Fruit fly (Drosophila melanogaster) whole organism, embryonic: ENCODE measurements around the gene CG5079.

Experiments used
- Adf1 ChIP-seq: fragments of 200-800 bp; sonication (Bioruptor generic); IDR thresholded peaks from 2 replicates; pipeline ENCODE4 v1.3.6; 2022; ENCODE audit warnings: missing biosample characterization, missing genetic modification characterization
- CG10431 ChIP-seq: fragments of 200-800 bp; sonication (Bioruptor generic); optimal IDR thresholded peaks from 3 replicates; lab custom pipeline; 2018; ENCODE audit warnings: missing biosample characterization, mild to moderate bottlenecking, missing genetic modification characterization
- CG12391 ChIP-seq: fragments of 200-800 bp; sonication (Bioruptor generic); optimal IDR thresholded peaks from 3 replicates; lab custom pipeline; 2018; ENCODE audit warnings: missing biosample characterization, mild to moderate bottlenecking, missing genetic modification characterization, moderate library complexity
- CG14014 ChIP-seq: fragments of 200-800 bp; sonication (Bioruptor generic); IDR thresholded peaks from 2 replicates; pipeline ENCODE4 v1.3.6; 2022; ENCODE audit warnings: missing biosample characterization, missing genetic modification characterization
- CG14050 ChIP-seq: fragments of 200-800 bp; sonication (Bioruptor generic); IDR thresholded peaks from 3 replicates; pipeline ENCODE4 v1.3.6; 2022; ENCODE audit warnings: missing biosample characterization, missing genetic modification characterization
- CG2116 ChIP-seq: fragments of 200-800 bp; sonication (Bioruptor generic); optimal IDR thresholded peaks from 3 replicates; lab custom pipeline; 2018; ENCODE audit warnings: missing biosample characterization, mild to moderate bottlenecking, missing genetic modification characterization
- CG2202 ChIP-seq: fragments of 200-800 bp; sonication (Bioruptor generic); optimal IDR thresholded peaks from 2 replicates; lab custom pipeline; 2018; ENCODE audit warnings: missing biosample characterization, mild to moderate bottlenecking, missing genetic modification characterization
- CG2889 ChIP-seq: fragments of 200-800 bp; sonication (Bioruptor generic); IDR thresholded peaks from 3 replicates; pipeline ENCODE4 v1.3.6; 2022; ENCODE audit warnings: missing biosample characterization, missing genetic modification characterization
- CG3065 ChIP-seq: fragments of 200-800 bp; sonication (Bioruptor generic); optimal IDR thresholded peaks from 2 replicates; lab custom pipeline; 2016; ENCODE audit warnings: missing biosample characterization, missing genetic modification characterization
- CG4360 ChIP-seq: fragments of 200-800 bp; sonication (Bioruptor generic); IDR thresholded peaks from 2 replicates; pipeline ENCODE4 v1.3.6; 2022; ENCODE audit warnings: missing biosample characterization, missing genetic modification characterization
- CG6254 ChIP-seq: fragments of 200-800 bp; sonication (Bioruptor generic); optimal IDR thresholded peaks from 3 replicates; lab custom pipeline; 2017; ENCODE audit warnings: mild to moderate bottlenecking, missing biosample characterization, missing genetic modification reagents, missing genetic modification characterization
- CG6272 ChIP-seq: fragments of 200-800 bp; sonication (Bioruptor generic); IDR thresholded peaks from 2 replicates; pipeline ENCODE4 v1.3.6; 2022; ENCODE audit warnings: missing biosample characterization, missing genetic modification characterization
- CG7928 ChIP-seq: fragments of 200-800 bp; sonication (Bioruptor generic); optimal IDR thresholded peaks from 2 replicates; lab custom pipeline; 2017; ENCODE audit warnings: missing biosample characterization, mild to moderate bottlenecking, missing genetic modification characterization
- CG8388 ChIP-seq: fragments of 200-800 bp; sonication (Bioruptor generic); optimal IDR thresholded peaks from 2 replicates; lab custom pipeline; 2019; ENCODE audit warnings: missing biosample characterization, mild to moderate bottlenecking, missing genetic modification characterization, moderate library complexity
- CkIIα-i1 ChIP-seq: fragments of 200-800 bp; sonication (Bioruptor generic); IDR thresholded peaks from 2 replicates; pipeline ENCODE4 v1.3.6; 2022; ENCODE audit warnings: missing biosample characterization, missing genetic modification characterization
- Dip3 ChIP-seq: fragments of 200-800 bp; sonication (Bioruptor generic); optimal IDR thresholded peaks from 3 replicates; lab custom pipeline; 2016; ENCODE audit warnings: missing biosample characterization, missing genetic modification characterization
- Fer3 ChIP-seq: fragments of 200-800 bp; sonication (Bioruptor generic); optimal IDR thresholded peaks from 2 replicates; lab custom pipeline; 2018; ENCODE audit warnings: missing biosample characterization, mild to moderate bottlenecking, missing genetic modification characterization, moderate library complexity
- Hr39 ChIP-seq: fragments of >200 bp; optimal IDR thresholded peaks from 2 replicates; lab custom pipeline; 2017
- Hr78 ChIP-seq, 2 experiments: fragments of 200-800 bp in 1 of 2; fragments of >200 bp in 1 of 2; sonication (Bioruptor generic) in 1 of 2; optimal IDR thresholded peaks; 2 replicates each; lab custom pipeline; 2017 to 2019; ENCODE audit warnings: missing biosample characterization in 2 of 2, missing genetic modification characterization in 2 of 2, mild to moderate bottlenecking in 1 of 2, moderate library complexity in 1 of 2
- Neu2 ChIP-seq: fragments of 200-800 bp; sonication (Bioruptor generic); optimal IDR thresholded peaks from 3 replicates; lab custom pipeline; 2016; ENCODE audit warnings: missing biosample characterization, missing genetic modification characterization, borderline replicate concordance
- Opbp ChIP-seq: fragments of 200-800 bp; sonication (Bioruptor generic); IDR thresholded peaks from 3 replicates; pipeline ENCODE4 v1.3.6; 2022; ENCODE audit warnings: missing biosample characterization, missing genetic modification characterization; ENCODE audit not compliant: partially characterized antibody
- Rx ChIP-seq: fragments of 200-800 bp; sonication (Bioruptor generic); IDR thresholded peaks from 2 replicates; pipeline ENCODE4 v1.3.6; 2022; ENCODE audit warnings: missing biosample characterization, missing genetic modification characterization
- Six4 ChIP-seq: fragments of 200-800 bp; sonication (Bioruptor generic); optimal IDR thresholded peaks from 2 replicates; lab custom pipeline; 2016; ENCODE audit warnings: missing biosample characterization, missing genetic modification characterization
- Sox102F ChIP-seq: fragments of 200-800 bp; sonication (Bioruptor generic); optimal IDR thresholded peaks from 2 replicates; lab custom pipeline; 2018; ENCODE audit warnings: missing biosample characterization, mild to moderate bottlenecking, missing genetic modification characterization, moderate library complexity
- ash1 ChIP-seq: fragments of 200-800 bp; sonication (Bioruptor generic); optimal IDR thresholded peaks from 2 replicates; lab custom pipeline; 2018; ENCODE audit warnings: missing biosample characterization, mild to moderate bottlenecking, missing genetic modification characterization
- az2 ChIP-seq: fragments of 200-800 bp; sonication (Bioruptor generic); optimal IDR thresholded peaks from 3 replicates; lab custom pipeline; 2016; ENCODE audit warnings: missing biosample characterization, missing genetic modification characterization
- bbx ChIP-seq: fragments of 200-800 bp; sonication (Bioruptor generic); IDR thresholded peaks from 2 replicates; pipeline ENCODE4 v1.3.6; 2022; ENCODE audit warnings: missing biosample characterization, missing genetic modification characterization; ENCODE audit not compliant: partially characterized antibody
- bsh ChIP-seq, 2 experiments: fragments of 200-800 bp; sonication (Bioruptor generic); optimal IDR thresholded peaks; 2 replicates each; lab custom pipeline; 2017 to 2018; ENCODE audit warnings: mild to moderate bottlenecking in 2 of 2, missing biosample characterization in 2 of 2, missing genetic modification characterization in 2 of 2, moderate library complexity in 1 of 2
- crc ChIP-seq: fragments of 200-800 bp; sonication (Bioruptor generic); optimal IDR thresholded peaks from 2 replicates; lab custom pipeline; 2016; ENCODE audit warnings: missing biosample characterization, missing genetic modification characterization
- dan ChIP-seq: fragments of 200-800 bp; sonication (Bioruptor generic); IDR thresholded peaks from 2 replicates; pipeline ENCODE4 v1.3.6; 2022; ENCODE audit warnings: missing biosample characterization, missing genetic modification characterization
- dmrt11E ChIP-seq: fragments of 200-800 bp; sonication (Bioruptor generic); optimal IDR thresholded peaks from 3 replicates; lab custom pipeline; 2018; ENCODE audit warnings: missing biosample characterization, mild to moderate bottlenecking, missing genetic modification characterization, moderate library complexity
- emc ChIP-seq: fragments of 200-800 bp; sonication (Bioruptor generic); optimal IDR thresholded peaks from 2 replicates; lab custom pipeline; 2016; ENCODE audit warnings: missing biosample characterization, missing genetic modification characterization
- fd96Cb ChIP-seq: fragments of 200-800 bp; sonication (Bioruptor generic); optimal IDR thresholded peaks from 2 replicates; lab custom pipeline; 2018; ENCODE audit warnings: missing biosample characterization, mild to moderate bottlenecking, missing genetic modification characterization, moderate library complexity
- fu2 ChIP-seq: fragments of 200-800 bp; sonication (Bioruptor generic); optimal IDR thresholded peaks from 2 replicates; lab custom pipeline; 2016; ENCODE audit warnings: missing biosample characterization, missing genetic modification characterization
- gce ChIP-seq: fragments of 200-800 bp; sonication (Bioruptor generic); IDR thresholded peaks from 3 replicates; pipeline ENCODE4 v1.3.6; 2022; ENCODE audit warnings: missing biosample characterization, missing genetic modification characterization
- hth ChIP-seq: fragments of >200 bp; optimal IDR thresholded peaks from 2 replicates; lab custom pipeline; 2017; ENCODE audit warnings: inconsistent platforms
- jing ChIP-seq: fragments of 200-800 bp; sonication (Bioruptor generic); optimal IDR thresholded peaks from 2 replicates; lab custom pipeline; 2018; ENCODE audit warnings: missing biosample characterization, mild to moderate bottlenecking, missing genetic modification characterization
- lov ChIP-seq, 2 experiments: fragments of 200-800 bp in 1 of 2; fragments of >200 bp in 1 of 2; sonication (Bioruptor generic) in 1 of 2; IDR thresholded peaks in 1 of 2; optimal IDR thresholded peaks in 1 of 2; 2 replicates in 1 of 2; 3 replicates in 1 of 2; pipeline versions ENCODE4 v1.3.6 to Lab custom; 2017 to 2022; ENCODE audit warnings: missing biosample characterization in 1 of 2, missing genetic modification characterization in 1 of 2
- luna ChIP-seq: fragments of 200-800 bp; sonication (Bioruptor generic); optimal IDR thresholded peaks from 2 replicates; lab custom pipeline; 2016; ENCODE audit warnings: missing biosample characterization, missing genetic modification characterization
- p53 ChIP-seq: fragments of 200-800 bp; sonication (Bioruptor generic); optimal IDR thresholded peaks from 2 replicates; lab custom pipeline; 2016; ENCODE audit warnings: missing biosample characterization, missing genetic modification characterization
- pb ChIP-seq: fragments of 200-800 bp; sonication (Bioruptor generic); optimal IDR thresholded peaks from 3 replicates; lab custom pipeline; 2016; ENCODE audit warnings: missing biosample characterization, missing genetic modification characterization
- pzg ChIP-seq: fragments of 200-800 bp; sonication (Bioruptor generic); optimal IDR thresholded peaks from 3 replicates; lab custom pipeline; 2018; ENCODE audit warnings: missing biosample characterization, mild to moderate bottlenecking, missing genetic modification characterization, moderate library complexity
- ranshi ChIP-seq: fragments of 200-800 bp; sonication (Bioruptor generic); IDR thresholded peaks from 2 replicates; pipeline ENCODE4 v1.3.6; 2022; ENCODE audit warnings: missing biosample characterization, missing genetic modification characterization
- ro ChIP-seq: fragments of 200-800 bp; sonication (Bioruptor generic); IDR thresholded peaks from 2 replicates; pipeline ENCODE4 v1.3.6; 2022; ENCODE audit warnings: missing biosample characterization, missing genetic modification characterization
- row ChIP-seq: fragments of 200-800 bp; sonication (Bioruptor generic); IDR thresholded peaks from 3 replicates; pipeline ENCODE4 v1.3.6; 2022; ENCODE audit warnings: missing biosample characterization, missing genetic modification characterization
- sc ChIP-seq, 3 experiments: fragments of >200 bp in 2 of 3; fragments of 200-800 bp in 1 of 3; sonication (Bioruptor generic) in 1 of 3; optimal IDR thresholded peaks; 2 replicates in 2 of 3; 3 replicates in 1 of 3; lab custom pipeline; 2017; ENCODE audit warnings: mild to moderate bottlenecking in 1 of 3, missing biosample characterization in 1 of 3, missing genetic modification characterization in 1 of 3, missing genetic modification reagents in 1 of 3
- tio ChIP-seq: fragments of 200-800 bp; sonication (Bioruptor generic); optimal IDR thresholded peaks from 2 replicates; lab custom pipeline; 2017; ENCODE audit warnings: missing biosample characterization, missing genetic modification characterization, inconsistent platforms
- ttk ChIP-seq: fragments of 200-800 bp; sonication (Bioruptor generic); IDR thresholded peaks from 2 replicates; pipeline ENCODE4 v2.1.2; 2022; ENCODE audit warnings: missing biosample characterization, missing genetic modification characterization
- wor ChIP-seq: fragments of 200-800 bp; sonication (Bioruptor generic); IDR thresholded peaks from 2 replicates; pipeline ENCODE4 v1.3.6; 2022; ENCODE audit warnings: missing biosample characterization, missing genetic modification characterization

Gene CG5079

dm6 chr3R:25647577-25648257, 34.3 kb downstream of the CG5079 start (continued):
- TF ChIP-seq ash1 (no peak), dmrt11E (tag; lab: Kevin White, UChicago) (no peak), CG6272 (GFP tag; lab: Robert Waterston, UW) (no peak), CG4360 (0 out of 2 replicates have a peak, but pooled peaks have one; percentile 24), ttk (GFP tag; lab: Robert Waterston, UW) (no peak), row (GFP tag; lab: Robert Waterston, UW) (peak; percentile 31; the same call in 1 of the 3 replicates), ro (no peak), Hr39 (lab: Kevin White, UChicago) (no peak), fu2 (no peak), Dip3 (GFP tag; lab: Kevin White, UChicago) (no peak), crc (GFP tag; lab: Kevin White, UChicago) (no peak), p53 (no peak), CG2116 (GFP tag; lab: Kevin White, UChicago) (peak; percentile 58), CG10431 (GFP tag; lab: Kevin White, UChicago) (peak; percentile 28), Opbp (GFP tag; lab: Robert Waterston, UW) (peak; percentile 93), CkIIα-i1 (GFP tag; lab: Robert Waterston, UW) (no peak), bsh (GFP tag; optimal IDR thresholded peaks at IDR 0.05; lab: Kevin White, UChicago) (peak; percentile 31 to 62), tio (GFP tag; lab: Kevin White, UChicago) (no peak), CG14050 (no peak), CG8388 (GFP tag; lab: Kevin White, UChicago) (no peak), CG12391 (tag; lab: Kevin White, UChicago) (no peak), az2 (GFP tag; lab: Kevin White, UChicago) (no peak), CG2202 (no peak), Sox102F (no peak), Six4 (GFP tag; lab: Kevin White, UChicago) (no peak), lov (optimal IDR thresholded peaks at IDR 0.05; lab: Kevin White, UChicago) (no peak), lov (GFP tag; IDR thresholded peaks at IDR 0.05; lab: Robert Waterston, UW) (0 out of 3 replicates have a peak, but pooled peaks have one; percentile 64), luna (no peak), gce (peak; percentile 16; the same call in 1 of the 3 replicates), pb (GFP tag; lab: Kevin White, UChicago) (no peak), hth (no peak), wor (GFP tag; lab: Robert Waterston, UW) (no peak), ranshi (GFP tag; lab: Robert Waterston, UW) (no peak), CG2889 (GFP tag; lab: Robert Waterston, UW) (no peak), Adf1 (GFP tag; lab: Robert Waterston, UW) (peak; percentile 98), fd96Cb (tag; lab: Kevin White, UChicago) (no peak), Hr78 (GFP tag; optimal IDR thresholded peaks at IDR 0.05; lab: Kevin White, UChicago) (no peak), Rx (GFP tag; lab: Robert Waterston, UW) (no peak), Fer3 (tag; lab: Kevin White, UChicago) (no peak), CG6254 (GFP tag; lab: Kevin White, UChicago) (peak; percentile 27), dan (GFP tag; lab: Robert Waterston, UW) (no peak), bbx (GFP tag; lab: Robert Waterston, UW) (peak; percentile 92), Neu2 (GFP tag; lab: Kevin White, UChicago) (peak; percentile 3), CG3065 (GFP tag; lab: Kevin White, UChicago) (no peak), jing (GFP tag; lab: Kevin White, UChicago) (no peak), pzg (GFP tag; lab: Kevin White, UChicago) (peak; percentile 20), CG7928 (peak; percentile 70), emc (GFP tag; lab: Kevin White, UChicago) (no peak), sc (optimal IDR thresholded peaks at IDR 0.05; lab: Kevin White, UChicago) (no peak), sc (GFP tag; optimal IDR thresholded peaks at IDR 0.05; lab: Kevin White, UChicago) (no peak), CG14014 (GFP tag; lab: Robert Waterston, UW) (no peak; the same call in 1 of the 2 replicates)
